Fruit fly (Drosophila melanogaster): ENCODE data around the gene dpr19.

dpr19 gene

DNA sequence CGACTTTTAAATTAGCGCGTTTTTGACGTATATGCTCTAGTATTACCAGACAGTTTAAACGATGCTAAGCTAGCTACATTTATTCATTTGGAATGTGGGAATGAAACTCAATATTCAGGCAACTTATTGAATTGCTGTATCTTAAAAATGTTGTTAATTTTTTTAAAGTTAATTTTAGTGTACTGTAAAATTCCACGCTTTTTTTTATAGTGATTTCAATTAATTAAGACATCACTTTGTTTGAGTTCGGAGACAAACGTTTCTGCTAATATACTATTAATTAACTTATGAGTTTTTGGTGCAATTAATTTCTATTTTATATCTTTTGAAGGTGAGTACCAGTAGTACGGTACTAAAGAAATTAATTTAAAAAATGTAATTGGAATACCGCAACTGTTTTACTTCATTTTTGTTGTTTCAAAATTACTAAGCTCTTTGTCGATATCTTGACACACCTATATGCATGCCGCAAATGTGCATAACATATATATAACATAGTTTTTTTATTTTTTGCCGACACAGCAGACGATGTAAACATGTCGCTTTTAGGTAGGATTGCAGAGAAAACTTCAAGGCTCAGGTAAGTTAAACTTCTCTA is 10.3 kb downstream of the dpr19 start, which contains the start of the genes Cdk1 and mRpS7 (continued):
- peak; percentile 60; the same call in 2 of the 3 replicates for TF ChIP-seq ase (GFP tag; IDR thresholded peaks at IDR 0.05)
- TF ChIP-seq CG2889 (GFP tag; IDR thresholded peaks at IDR 0.05), result peak; percentile 13; the same call in 1 of the 3 replicates
- TF ChIP-seq Fer1 (GFP tag; optimal IDR thresholded peaks at IDR 0.05), result peak; percentile 32
- no peak for TF ChIP-seq ems (GFP tag; optimal IDR thresholded peaks at IDR 0.05)
- TF ChIP-seq CG10209 (GFP tag; optimal IDR thresholded peaks at IDR 0.05), result peak; percentile 68
- TF ChIP-seq pzg (GFP tag; optimal IDR thresholded peaks at IDR 0.05), result peak; percentile 47
- no peak for TF ChIP-seq HLH3B (GFP tag; IDR thresholded peaks at IDR 0.05)
- peak; percentile 62 for TF ChIP-seq MESR4 (GFP tag; optimal IDR thresholded peaks at IDR 0.05)
- no peak for TF ChIP-seq CG10431 (GFP tag; optimal IDR thresholded peaks at IDR 0.05)
- TF ChIP-seq CG11456 (GFP tag; IDR thresholded peaks at IDR 0.05), result peak; percentile 52; the same call in 1 of the 3 replicates
- peak; percentile 30 for TF ChIP-seq CG12744 (GFP tag; optimal IDR thresholded peaks at IDR 0.05)
- TF ChIP-seq Eip74EF (GFP tag; optimal IDR thresholded peaks at IDR 0.05), result peak in 1 of 2 experiments; percentile 38
- TF ChIP-seq schlank (tag; optimal IDR thresholded peaks at IDR 0.05), result no peak
- TF ChIP-seq ara (GFP tag; IDR thresholded peaks at IDR 0.05), result no peak
- TF ChIP-seq CG8089 (GFP tag; optimal IDR thresholded peaks at IDR 0.05), result peak; percentile 42
- TF ChIP-seq sqz (GFP tag; optimal IDR thresholded peaks at IDR 0.05), result peak; percentile 39
- peak; percentile 84 for TF ChIP-seq CG2116 (GFP tag; optimal IDR thresholded peaks at IDR 0.05)
- TF ChIP-seq CG30020 (tag; optimal IDR thresholded peaks at IDR 0.05), result peak; percentile 100
- TF ChIP-seq Six4 (GFP tag; optimal IDR thresholded peaks at IDR 0.05), result peak; percentile 48
- TF ChIP-seq lmd (GFP tag; IDR thresholded peaks at IDR 0.05), result no peak; the same call in 1 of the 2 replicates
- peak; percentile 65; the same call in 2 of the 3 replicates for TF ChIP-seq CG7357 (GFP tag; IDR thresholded peaks at IDR 0.05)
- TF ChIP-seq CG16779 (GFP tag; IDR thresholded peaks at IDR 0.05), result no peak
- peak; percentile 66 for TF ChIP-seq CG17359 (tag; optimal IDR thresholded peaks at IDR 0.05)
- TF ChIP-seq D (optimal IDR thresholded peaks at IDR 0.05), result no peak
- TF ChIP-seq D (GFP tag; optimal IDR thresholded peaks at IDR 0.05), result peak; percentile 64
- TF ChIP-seq ash1 (GFP tag; optimal IDR thresholded peaks at IDR 0.05), result no peak
- TF ChIP-seq CG18476 (GFP tag; optimal IDR thresholded peaks at IDR 0.05), result peak; percentile 64
- TF ChIP-seq CG15269 (tag; optimal IDR thresholded peaks at IDR 0.05), result peak; percentile 83
- TF ChIP-seq inv (GFP tag; IDR thresholded peaks at IDR 0.05; ENCODE audit: partially characterized antibody), result no peak
- TF ChIP-seq Ada2b (GFP tag; IDR thresholded peaks at IDR 0.05), result peak; percentile 50; the same call in 1 of the 2 replicates
- TF ChIP-seq eyg (GFP tag; optimal IDR thresholded peaks at IDR 0.05), result no peak
- peak; percentile 65 for TF ChIP-seq sug (tag; optimal IDR thresholded peaks at IDR 0.05)
- TF ChIP-seq Fer3 (tag; optimal IDR thresholded peaks at IDR 0.05), result peak; percentile 74
- peak; percentile 72 for TF ChIP-seq CG18619 (GFP tag; optimal IDR thresholded peaks at IDR 0.05)
- TF ChIP-seq dati (GFP tag; IDR thresholded peaks at IDR 0.05), result peak; percentile 16; the same call in 1 of the 2 replicates
- no peak for TF ChIP-seq CG17568 (GFP tag; optimal IDR thresholded peaks at IDR 0.05)
- peak; percentile 68 for TF ChIP-seq CG17385 (GFP tag; optimal IDR thresholded peaks at IDR 0.05)
- TF ChIP-seq Nf-YC (tag; optimal IDR thresholded peaks at IDR 0.05), result peak; percentile 59
- peak; percentile 47 for TF ChIP-seq CG13894 (tag; optimal IDR thresholded peaks at IDR 0.05)
- peak; percentile 70 for TF ChIP-seq CG17328 (GFP tag; IDR thresholded peaks at IDR 0.05)
- TF ChIP-seq Jarid2 (GFP tag; optimal IDR thresholded peaks at IDR 0.05), result no peak
- TF ChIP-seq Antp (GFP tag; optimal IDR thresholded peaks at IDR 0.05), result peak; percentile 43
- TF ChIP-seq CG15514 (GFP tag; optimal IDR thresholded peaks at IDR 0.05), result peak; percentile 68
- peak; percentile 26 for TF ChIP-seq gfzf (GFP tag; optimal IDR thresholded peaks at IDR 0.05)
- peak; percentile 77; the same call in 2 of the 3 replicates for TF ChIP-seq dysf (GFP tag; IDR thresholded peaks at IDR 0.05)
- 0 out of 2 replicates have a peak, but pooled peaks have one; percentile 32 for TF ChIP-seq gsb (GFP tag; IDR thresholded peaks at IDR 0.05)
- TF ChIP-seq CG1647 (GFP tag; optimal IDR thresholded peaks at IDR 0.05), result no peak
- TF ChIP-seq fu2 (GFP tag; optimal IDR thresholded peaks at IDR 0.05), result peak; percentile 29
- no peak for TF ChIP-seq CG15073 (GFP tag; optimal IDR thresholded peaks at IDR 0.05)
- TF ChIP-seq kay (GFP tag; optimal IDR thresholded peaks at IDR 0.05), result no peak
